Worm (Caenorhabditis elegans) whole organism, L1 larva: ENCODE results near the gene srbc-57.

Experiments
- C16A3.4 ChIP-seq: fragments of 150-350 bp; optimal IDR thresholded peaks from 2 replicates; lab custom pipeline; 2014; ENCODE audit warnings: missing biosample characterization, missing genetic modification characterization
- lsy-2 ChIP-seq, 2 experiments: fragments of 150-350 bp; optimal IDR thresholded peaks; 2 replicates each; lab custom pipeline; 2014; ENCODE audit warnings: missing biosample characterization in 2 of 2, missing genetic modification characterization in 2 of 2
- mdl-1 ChIP-seq, 2 experiments: fragments of 150-350 bp; optimal IDR thresholded peaks; 2 replicates each; lab custom pipeline; 2014 to 2017; ENCODE audit warnings: missing biosample characterization in 2 of 2, missing genetic modification characterization in 2 of 2, inconsistent platforms in 1 of 2
- nhr-12 ChIP-seq: sonication (generic microtip); optimal IDR thresholded peaks from 2 replicates; lab custom pipeline; 2017; ENCODE audit warnings: missing biosample characterization, missing genetic modification characterization
- nhr-237 ChIP-seq: fragments of 150-350 bp; optimal IDR thresholded peaks from 2 replicates; lab custom pipeline; 2014; ENCODE audit warnings: missing biosample characterization, missing genetic modification characterization
- skn-1 ChIP-seq: fragments of 150-350 bp; optimal IDR thresholded peaks from 2 replicates; lab custom pipeline; 2014; ENCODE audit warnings: missing biosample characterization, missing genetic modification characterization

DNA sequence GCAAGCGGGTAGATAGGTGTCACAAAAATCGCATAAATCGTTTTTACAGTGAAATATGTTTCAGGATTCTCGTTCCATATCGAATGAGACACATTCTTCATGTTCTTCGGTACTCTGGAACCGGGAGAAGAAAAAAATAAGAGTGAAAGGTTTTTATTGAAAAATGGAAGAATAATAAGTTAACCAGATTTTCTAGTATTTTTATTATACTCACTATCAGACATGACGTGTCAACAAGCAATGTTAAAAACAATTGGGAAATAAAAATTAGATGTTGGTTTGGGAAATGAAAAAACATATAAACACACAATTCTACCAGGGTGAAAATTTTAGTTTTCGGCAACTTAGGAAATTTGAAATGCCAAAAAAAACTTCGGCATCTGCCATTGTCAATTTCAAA lies 44.1 kb upstream of the srbc-57 start, which contains the start of gene srh-37:
- TF ChIP-seq nhr-237 (tag; lab: Kevin White, UChicago) = no peak
- TF ChIP-seq lsy-2 (tag; optimal IDR thresholded peaks at IDR 0.05; lab: Kevin White, UChicago) = no peak
- no peak for TF ChIP-seq mdl-1 (tag; optimal IDR thresholded peaks at IDR 0.05; lab: Kevin White, UChicago)
- TF ChIP-seq nhr-12 (tag; lab: Kevin White, UChicago) = no peak
- TF ChIP-seq C16A3.4 (tag; lab: Kevin White, UChicago) = no peak
- TF ChIP-seq skn-1 = no peak
